Worm (Caenorhabditis elegans) whole organism, mixed stage, embryonic: ENCODE results near the gene srg-61.

Source experiments
- bed-3 ChIP-seq: fragments of 200-800 bp; sonication (Bioruptor generic); optimal IDR thresholded peaks from 3 replicates; lab custom pipeline; 2018; ENCODE audit warnings: mild to moderate bottlenecking, missing genetic modification characterization, moderate library complexity, missing compliant biosample characterization
- nhr-12 ChIP-seq: fragments of 150-350 bp; optimal IDR thresholded peaks from 2 replicates; lab custom pipeline; 2014; ENCODE audit warnings: missing biosample characterization, missing genetic modification characterization
- nhr-28 ChIP-seq: fragments of 150-350 bp; optimal IDR thresholded peaks from 2 replicates; lab custom pipeline; 2014; ENCODE audit warnings: missing biosample characterization, missing genetic modification characterization
- unc-39 ChIP-seq: fragments of 150-350 bp; optimal IDR thresholded peaks from 2 replicates; lab custom pipeline; 2014; ENCODE audit warnings: missing biosample characterization, missing genetic modification characterization
- unc-62 ChIP-seq: fragments of 150-350 bp; optimal IDR thresholded peaks from 2 replicates; lab custom pipeline; 2014; ENCODE audit warnings: missing biosample characterization, missing genetic modification reagents, missing genetic modification characterization

DNA sequence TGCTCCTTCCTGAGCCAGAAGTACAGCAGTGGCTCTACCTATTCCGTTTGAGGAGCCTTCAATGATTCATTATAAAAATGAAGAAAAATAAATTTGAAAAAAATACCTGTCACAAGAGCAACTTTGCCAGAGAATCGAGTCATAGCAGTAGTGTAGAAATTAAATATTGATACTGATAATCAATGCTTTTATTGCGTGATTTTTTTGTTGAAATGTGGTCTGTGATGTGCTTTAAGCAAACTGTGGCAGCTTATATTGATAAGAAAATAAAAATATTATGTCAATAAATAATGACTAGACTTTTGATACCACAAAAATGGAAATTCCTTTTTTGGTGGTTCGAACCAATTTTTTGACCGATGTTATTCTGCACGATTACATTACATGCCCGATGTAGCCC is 24.9 kb upstream of the srg-61 start, which contains the start of gene dhs-14:
- TF ChIP-seq unc-62 (GFP tag; lab: Kevin White, UChicago) (no peak), nhr-12 (tag; lab: Kevin White, UChicago) (no peak), unc-39 (tag; lab: Kevin White, UChicago) (no peak), nhr-28 (no peak), bed-3 (no peak)
